Fruit fly (Drosophila melanogaster): ENCODE data around the gene CG5342.

CG5342 gene

dm6 chr3R:11614107-11614506, 35.5 kb downstream of the CG5342 start:
- TF ChIP-seq Dif (GFP tag; optimal IDR thresholded peaks at IDR 0.05; ENCODE audit: partially characterized antibody), result no peak
- no peak for TF ChIP-seq dl (GFP tag; optimal IDR thresholded peaks at IDR 0.05; ENCODE audit: insufficient read depth in 1 of 2, partially characterized antibody in 2 of 2)
- TF ChIP-seq pan (optimal IDR thresholded peaks at IDR 0.05), result no peak

dm6 chr3R:11614507-11614906, 35.9 kb downstream of the CG5342 start:
- TF ChIP-seq dsf (GFP tag; optimal IDR thresholded peaks at IDR 0.05; ENCODE audit: borderline replicate concordance), result no peak
- TF ChIP-seq Hr83 (GFP tag; optimal IDR thresholded peaks at IDR 0.05; ENCODE audit: poor library complexity, severe bottlenecking), result no peak
- TF ChIP-seq tai (GFP tag; optimal IDR thresholded peaks at IDR 0.05), result no peak
- peak; percentile 29 for TF ChIP-seq woc (GFP tag; optimal IDR thresholded peaks at IDR 0.05)
- peak; percentile 66 for TF ChIP-seq ey (GFP tag; optimal IDR thresholded peaks at IDR 0.05)
- TF ChIP-seq fru (GFP tag; optimal IDR thresholded peaks at IDR 0.05), result peak; percentile 61
- TF ChIP-seq h (GFP tag; optimal IDR thresholded peaks at IDR 0.05), result peak; percentile 75
- peak; percentile 26 for TF ChIP-seq CG9705 (GFP tag; optimal IDR thresholded peaks at IDR 0.05)
- TF ChIP-seq Sp1 (GFP tag; optimal IDR thresholded peaks at IDR 0.05), result peak; percentile 40
- no peak for TF ChIP-seq jim (GFP tag; optimal IDR thresholded peaks at IDR 0.05)
- no peak for TF ChIP-seq Rel (GFP tag; optimal IDR thresholded peaks at IDR 0.05)
- TF ChIP-seq Rel (tag; optimal IDR thresholded peaks at IDR 0.05), result peak; percentile 21
- peak; percentile 58 for TF ChIP-seq rgr (GFP tag; optimal IDR thresholded peaks at IDR 0.05)
- TF ChIP-seq CrebA (GFP tag; optimal IDR thresholded peaks at IDR 0.05; ENCODE audit: borderline replicate concordance), result no peak
- peak; percentile 59 for TF ChIP-seq br (GFP tag; optimal IDR thresholded peaks at IDR 0.05)
- no peak for TF ChIP-seq Jra (GFP tag; optimal IDR thresholded peaks at IDR 0.05)
- peak; percentile 23 for TF ChIP-seq psq (GFP tag; optimal IDR thresholded peaks at IDR 0.05)
- TF ChIP-seq OdsH (GFP tag; optimal IDR thresholded peaks at IDR 0.05), result peak; percentile 63
- no peak for TF ChIP-seq Abd-B (GFP tag; optimal IDR thresholded peaks at IDR 0.05)
- TF ChIP-seq CG32264 (GFP tag; optimal IDR thresholded peaks at IDR 0.05), result peak; percentile 33
- peak; percentile 59 for TF ChIP-seq Hnf4 (GFP tag; optimal IDR thresholded peaks at IDR 0.05)
- peak in 1 of 2 experiments; percentile 44 for TF ChIP-seq foxo (GFP tag; optimal IDR thresholded peaks at IDR 0.05)
- peak; percentile 69 for TF ChIP-seq HLH106 (tag; optimal IDR thresholded peaks at IDR 0.05)

- TF ChIP-seq N (GFP tag; optimal IDR thresholded peaks at IDR 0.05) (no peak), Rel (GFP tag; optimal IDR thresholded peaks at IDR 0.05) (no peak), Rel (tag; optimal IDR thresholded peaks at IDR 0.05) (peak; percentile 22)
Measured at dm6 chr3R:11615415-11616104, 36.9 kb downstream of the CG5342 start.

dm6 chr3R:11616219-11616618, 37.6 kb downstream of the CG5342 start:
- TF ChIP-seq Rel (GFP tag; optimal IDR thresholded peaks at IDR 0.05) (no peak), Rel (tag; optimal IDR thresholded peaks at IDR 0.05) (no peak), brk (GFP tag; optimal IDR thresholded peaks at IDR 0.05) (no peak), Dfd (GFP tag; optimal IDR thresholded peaks at IDR 0.05) (no peak), Myc (optimal IDR thresholded peaks at IDR 0.05) (no peak), N (GFP tag; optimal IDR thresholded peaks at IDR 0.05) (no peak), rgr (GFP tag; optimal IDR thresholded peaks at IDR 0.05) (no peak), Hr78 (GFP tag; optimal IDR thresholded peaks at IDR 0.05) (no peak), CG32264 (GFP tag; optimal IDR thresholded peaks at IDR 0.05) (no peak), CG9705 (GFP tag; optimal IDR thresholded peaks at IDR 0.05) (no peak), dsf (GFP tag; optimal IDR thresholded peaks at IDR 0.05; ENCODE audit: borderline replicate concordance) (no peak), usp (GFP tag; optimal IDR thresholded peaks at IDR 0.05) (no peak), fru (GFP tag; optimal IDR thresholded peaks at IDR 0.05) (no peak)

- TF ChIP-seq rgr (GFP tag; optimal IDR thresholded peaks at IDR 0.05), result no peak
- no peak for TF ChIP-seq pan (optimal IDR thresholded peaks at IDR 0.05)
- no peak for TF ChIP-seq CG9705 (GFP tag; optimal IDR thresholded peaks at IDR 0.05)
- TF ChIP-seq lola (GFP tag; optimal IDR thresholded peaks at IDR 0.05), result no peak
- TF ChIP-seq tai (GFP tag; optimal IDR thresholded peaks at IDR 0.05), result no peak
- no peak for TF ChIP-seq dsf (GFP tag; optimal IDR thresholded peaks at IDR 0.05; ENCODE audit: borderline replicate concordance)
- TF ChIP-seq Rel (GFP tag; optimal IDR thresholded peaks at IDR 0.05), result no peak
- no peak for TF ChIP-seq Rel (tag; optimal IDR thresholded peaks at IDR 0.05)
- no peak for TF ChIP-seq CG32264 (GFP tag; optimal IDR thresholded peaks at IDR 0.05)
Measured at dm6 chr3R:11617363-11617762, 38.7 kb downstream of the CG5342 start.
